Worm (Caenorhabditis elegans): ENCODE results near the gene ZC15.5.
"Not testable (repeated sequence)": the region's sequence is repeated elsewhere in the genome, so short reads cannot be mapped to it uniquely, and the experiment has no call there.

ZC15.5 gene

DNA sequence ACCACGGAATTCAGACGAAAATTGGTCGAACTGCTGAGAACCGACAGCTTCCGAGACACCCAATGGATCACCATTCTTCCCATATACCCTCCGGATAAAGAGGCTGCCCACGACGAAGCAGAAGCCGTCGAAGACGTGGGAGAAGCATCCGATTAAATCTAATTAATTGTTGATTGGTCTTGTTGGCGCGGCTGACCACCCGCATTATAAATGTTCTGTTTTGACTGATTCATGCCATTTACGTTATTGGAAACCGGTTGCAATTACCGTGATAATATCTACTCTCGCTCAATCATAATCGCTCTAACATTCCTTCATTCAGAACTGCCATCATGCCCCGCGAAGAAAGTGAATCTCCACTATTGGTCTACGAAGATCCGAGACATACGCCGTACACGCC lies 5.5 kb downstream of the ZC15.5 start, which contains the start of gene ZC15.3:
Gene ZC15.3 (plus strand): TSS at position 301 of the 400 bp plus-strand sequence.
- TF ChIP-seq zfp-3 (GFP tag; conservative IDR thresholded peaks at IDR 0.05); lin-13 (GFP tag; optimal IDR thresholded peaks at IDR 0.05); tra-1 (GFP tag; IDR thresholded peaks at IDR 0.05): not testable (repeated sequence)

DNA sequence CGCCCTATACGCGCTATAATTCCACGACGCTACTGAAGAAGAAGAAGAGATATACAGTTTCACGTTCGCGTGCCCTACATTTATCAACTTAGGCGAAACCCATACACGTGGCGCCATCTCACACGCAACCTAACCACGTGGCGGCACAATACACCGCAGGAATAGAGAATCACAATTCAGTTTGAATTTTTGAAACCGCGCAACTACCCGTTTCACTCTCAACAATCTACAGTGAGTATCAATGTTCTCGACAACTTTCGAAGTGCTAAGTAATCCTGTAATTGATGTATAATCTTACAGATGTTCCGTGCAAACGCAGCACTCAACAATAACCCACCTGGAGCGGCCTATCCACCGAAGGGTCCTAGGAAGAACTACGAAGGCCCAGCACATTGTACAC lies 8.1 kb downstream of the ZC15.5 start, which contains the start of gene ZC15.1:
Gene ZC15.1 (plus strand): TSS at position 301 of the 400 bp plus-strand sequence.
- TF ChIP-seq mxl-3 (GFP tag; optimal IDR thresholded peaks at IDR 0.05) (no peak), daf-16 (GFP tag; optimal IDR thresholded peaks at IDR 0.05) (no peak), daf-16 (tag; optimal IDR thresholded peaks at IDR 0.05) (no peak), madf-9 (GFP tag; conservative IDR thresholded peaks at IDR 0.05) (no peak), mdt-29 (GFP tag; IDR thresholded peaks at IDR 0.05) (no peak), hif-1 (tag; optimal IDR thresholded peaks at IDR 0.05) (no peak), nhr-102 (tag; optimal IDR thresholded peaks at IDR 0.05) (no peak), dmd-6 (GFP tag; IDR thresholded peaks at IDR 0.05) (no peak), sdz-12 (GFP tag; optimal IDR thresholded peaks at IDR 0.05) (no peak), fkh-10 (GFP tag; optimal IDR thresholded peaks at IDR 0.05) (no peak), fos-1 (tag; optimal IDR thresholded peaks at IDR 0.05) (no peak)

DNA sequence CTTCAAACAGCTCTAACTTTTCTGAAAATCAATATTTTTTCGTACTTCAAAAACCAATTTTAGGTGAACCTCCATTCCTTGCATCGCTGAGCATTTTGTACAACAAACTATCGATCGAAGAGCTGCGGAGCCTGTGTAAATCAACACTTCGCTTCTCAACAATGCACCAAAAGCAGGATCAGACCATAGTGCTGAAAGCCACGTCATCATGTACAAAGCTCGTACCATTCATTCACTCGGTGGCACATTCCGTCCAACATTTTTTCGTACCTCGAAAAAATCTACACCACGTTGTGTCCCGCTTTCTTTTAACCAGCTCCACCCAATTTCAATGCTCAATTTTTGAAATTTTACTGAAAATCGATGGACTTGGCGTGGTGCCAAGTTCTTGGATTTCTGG lies 12.8 kb downstream of the ZC15.5 start, which contains the start of gene ZC15.10:
Gene ZC15.10 (plus strand): TSS at position 162 of the 400 bp plus-strand sequence.
- peak in 1 of 2 experiments; percentile 67 for TF ChIP-seq unc-62 (GFP tag; optimal IDR thresholded peaks at IDR 0.05 in 1 of 2)
- TF ChIP-seq unc-62 (tag; optimal IDR thresholded peaks at IDR 0.05): no peak
- TF ChIP-seq F44E2.7 (GFP tag; IDR thresholded peaks at IDR 0.05): 0 out of 2 replicates have a peak, but pooled peaks have one; percentile 53
- no peak for TF ChIP-seq mes-2 (tag; optimal IDR thresholded peaks at IDR 0.05; ENCODE audit: poor library complexity, severe bottlenecking)
- TF ChIP-seq lin-15B (tag; optimal IDR thresholded peaks at IDR 0.05): no peak

DNA sequence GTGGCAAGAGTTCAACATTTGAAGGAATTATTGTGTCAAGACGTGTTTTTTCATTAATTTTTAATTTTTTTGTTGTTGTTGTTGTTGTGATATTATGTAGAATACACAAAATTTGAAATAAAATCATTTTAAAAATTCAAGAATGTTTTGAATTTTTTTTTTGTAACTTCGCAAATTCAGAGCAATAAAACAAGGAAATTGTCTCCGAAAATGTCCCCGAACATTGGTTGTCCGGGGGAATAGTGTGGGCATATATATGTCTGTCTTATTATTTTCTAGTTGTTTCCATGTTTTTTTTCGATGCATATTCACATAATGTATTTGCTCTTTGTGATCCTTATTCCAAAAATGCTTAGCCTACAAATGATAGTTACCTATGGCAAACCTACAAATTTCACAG lies 13.8 kb downstream of the ZC15.5 start, which contains the start of gene clec-262:
Gene clec-262 (plus strand): TSS at position 301 of the 400 bp plus-strand sequence.
- TF ChIP-seq jun-1 (tag; optimal IDR thresholded peaks at IDR 0.05) (no peak), arid-1 (GFP tag; conservative IDR thresholded peaks at IDR 0.05) (no peak), zfp-3 (GFP tag; conservative IDR thresholded peaks at IDR 0.05) (no peak), Y75B8A.6 (GFP tag; IDR thresholded peaks at IDR 0.05) (no peak), zip-2 (tag; optimal IDR thresholded peaks at IDR 0.05) (no peak), php-3 (GFP tag; IDR thresholded peaks at IDR 0.05) (no peak), nhr-28 (tag; optimal IDR thresholded peaks at IDR 0.05) (no peak), unc-130 (GFP tag; optimal IDR thresholded peaks at IDR 0.05) (no peak), nhr-102 (tag; optimal IDR thresholded peaks at IDR 0.05) (no peak), dmd-9 (GFP tag; IDR thresholded peaks at IDR 0.05) (no peak), nhr-77 (tag; optimal IDR thresholded peaks at IDR 0.05) (no peak)

DNA sequence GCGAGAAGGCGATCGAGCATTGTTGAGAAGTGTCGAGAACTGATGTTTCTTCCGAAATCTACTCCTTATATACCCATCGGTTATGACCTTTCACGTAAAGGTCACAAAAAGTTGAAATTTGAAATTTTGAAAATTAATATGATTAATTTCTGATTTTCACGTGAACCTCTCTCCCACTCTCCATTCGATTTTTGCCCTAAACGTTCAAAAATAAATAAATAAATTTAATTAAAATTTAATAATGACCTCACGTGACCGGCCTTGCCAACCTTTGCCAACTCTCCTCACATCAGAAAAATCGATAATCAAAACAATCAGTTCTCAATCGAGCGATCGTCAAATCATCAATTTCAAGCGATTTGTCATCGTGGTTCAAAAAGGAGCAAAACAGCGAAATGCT lies 19.7 kb downstream of the ZC15.5 start, which contains the start of gene Y113G7C.1:
Gene Y113G7C.1 (plus strand): TSS at position 301 of the 400 bp plus-strand sequence.
- no peak for TF ChIP-seq nhr-111 (GFP tag; optimal IDR thresholded peaks at IDR 0.05)
- peak; percentile 15 for TF ChIP-seq aha-1 (tag)
- TF ChIP-seq mdt-29 (GFP tag; IDR thresholded peaks at IDR 0.05): no peak

DNA sequence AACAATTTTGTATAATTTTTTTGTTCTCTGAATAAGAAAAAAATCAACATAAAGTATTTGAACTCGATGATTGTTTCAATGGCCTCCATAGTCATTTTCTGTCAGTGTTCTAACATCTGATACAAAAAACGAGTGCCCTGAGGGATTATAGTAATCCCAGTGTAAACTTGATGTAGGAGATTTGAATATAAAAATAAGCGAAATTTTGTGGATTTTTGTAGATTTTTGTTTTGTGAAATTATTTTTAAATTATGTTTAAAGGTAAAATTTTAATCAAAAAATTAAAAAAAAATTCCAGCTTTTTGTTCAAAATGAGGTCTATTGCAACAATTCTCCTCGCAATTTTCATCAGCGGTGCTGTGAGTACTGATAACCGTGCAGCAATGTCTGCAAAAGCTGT lies 27.7 kb downstream of the ZC15.5 start, which contains the start of gene Y38H6A.1:
Gene Y38H6A.1 (plus strand): TSS at position 301 of the 400 bp plus-strand sequence.
- TF ChIP-seq ama-1 (optimal IDR thresholded peaks at IDR 0.05) (no peak), unc-39 (tag; optimal IDR thresholded peaks at IDR 0.05) (no peak), mdt-29 (GFP tag; IDR thresholded peaks at IDR 0.05) (no peak), ceh-44 (GFP tag; IDR thresholded peaks at IDR 0.05) (no peak), F49E8.2 (tag; optimal IDR thresholded peaks at IDR 0.05; ENCODE audit: borderline replicate concordance) (no peak), cey-2 (tag; optimal IDR thresholded peaks at IDR 0.05; ENCODE audit: borderline replicate concordance, insufficient read depth) (no peak), ztf-7 (tag; optimal IDR thresholded peaks at IDR 0.05) (no peak), mep-1 (tag; optimal IDR thresholded peaks at IDR 0.05) (no peak), nhr-41 (GFP tag; IDR thresholded peaks at IDR 0.05) (no peak), Y5F2A.4 (GFP tag; optimal IDR thresholded peaks at IDR 0.05) (no peak), skn-1 (tag; optimal IDR thresholded peaks at IDR 0.05) (no peak), Y75B8A.6 (GFP tag; IDR thresholded peaks at IDR 0.05) (no peak), ceh-62 (tag; optimal IDR thresholded peaks at IDR 0.05) (no peak), zip-2 (tag; optimal IDR thresholded peaks at IDR 0.05) (no peak), R02D3.7 (tag; optimal IDR thresholded peaks at IDR 0.05) (no peak), sdz-12 (GFP tag; optimal IDR thresholded peaks at IDR 0.05) (no peak), Y105C5A.15 (GFP tag; IDR thresholded peaks at IDR 0.05) (no peak)

Measured in whole organism, L4 larva.